Worm (Caenorhabditis elegans) whole organism, young adult: ENCODE data around the gene fbxc-43.
A peak's percentile ranks its signal among the peaks of the same experiment; 100 is the strongest.

Source experiments
- F39B2.1 ChIP-seq: fragments of 200-800 bp; sonication (Bioruptor generic); IDR thresholded peaks from 2 replicates; pipeline ENCODE4 v1.3.6; 2022; ENCODE audit warnings: missing genetic modification reagents, missing genetic modification characterization, missing compliant biosample characterization
- K11D2.4 ChIP-seq: fragments of 200-800 bp; sonication (Bioruptor generic); IDR thresholded peaks from 2 replicates; pipeline ENCODE4 v1.3.6; 2022; ENCODE audit warnings: missing genetic modification reagents, missing genetic modification characterization, missing compliant biosample characterization
- bed-2 ChIP-seq: fragments of 200-800 bp; sonication (Bioruptor generic); IDR thresholded peaks from 2 replicates; pipeline ENCODE4 v1.3.6; 2022; ENCODE audit warnings: missing genetic modification reagents, missing genetic modification characterization, missing compliant biosample characterization
- chd-7 ChIP-seq: sonication (generic microtip); optimal IDR thresholded peaks from 2 replicates; lab custom pipeline; 2016; ENCODE audit warnings: mild to moderate bottlenecking, missing genetic modification characterization, moderate library complexity, missing compliant biosample characterization
- die-1 ChIP-seq: sonication (generic microtip); optimal IDR thresholded peaks from 2 replicates; lab custom pipeline; 2016; ENCODE audit warnings: missing genotype, mild to moderate bottlenecking, missing genetic modification characterization, missing compliant biosample characterization
- nhr-179 ChIP-seq: sonication (generic microtip); optimal IDR thresholded peaks from 2 replicates; lab custom pipeline; 2016; ENCODE audit warnings: mild to moderate bottlenecking, missing genetic modification characterization, missing compliant biosample characterization
- nhr-90 ChIP-seq: sonication (generic microtip); optimal IDR thresholded peaks from 2 replicates; lab custom pipeline; 2016; ENCODE audit warnings: missing genotype, mild to moderate bottlenecking, missing genetic modification characterization, missing compliant biosample characterization
- snpc-4 ChIP-seq, 5 experiments: fragments of 150-350 bp in 1 of 5; sonication (generic microtip) in 4 of 5; optimal IDR thresholded peaks; 2 replicates each; lab custom pipeline; 2014 to 2018; ENCODE audit warnings: missing genetic modification characterization in 5 of 5, missing biosample characterization in 3 of 5, antibody characterized with exemption in 2 of 5, mild to moderate bottlenecking in 2 of 5, missing compliant biosample characterization in 2 of 5, missing genotype in 2 of 5, moderate library complexity in 2 of 5, missing genetic modification reagents in 1 of 5
- tlf-1 ChIP-seq: fragments of 200-800 bp; sonication (Bioruptor generic); optimal IDR thresholded peaks from 2 replicates; lab custom pipeline; 2018; ENCODE audit warnings: mild to moderate bottlenecking, missing genetic modification characterization, missing compliant biosample characterization

DNA sequence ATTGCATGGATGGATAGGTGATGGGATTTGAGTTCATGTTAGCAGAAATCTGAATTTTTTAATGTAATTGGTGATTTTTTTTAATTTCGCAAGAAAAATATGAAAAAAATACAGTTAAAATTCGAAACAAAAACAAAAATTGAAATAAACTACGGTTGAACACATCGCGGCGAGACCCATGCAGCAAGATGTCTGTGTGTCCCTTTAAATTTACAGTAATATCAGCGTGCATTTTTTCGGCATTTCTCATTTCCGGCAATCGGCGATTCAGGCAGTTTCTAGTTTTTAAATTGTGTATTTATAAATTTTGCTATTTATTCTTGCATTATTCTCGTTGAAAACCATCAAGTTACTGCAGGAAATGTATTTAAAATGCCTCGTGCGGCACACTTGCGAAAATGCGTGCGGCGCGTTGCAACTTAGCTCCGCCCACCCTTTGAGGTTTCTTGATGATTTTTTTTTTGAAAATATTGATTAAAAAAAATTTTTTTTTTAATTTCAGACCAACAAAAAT is 2.0 kb upstream of the fbxc-43 start, which contains the start of the genes fbxc-44 and C16A11.2:
- no peak for TF ChIP-seq chd-7 (tag; lab: Kevin White, UChicago)
- no peak for TF ChIP-seq K11D2.4 (GFP tag; lab: Robert Waterston, UW)
- no peak for TF ChIP-seq die-1
- TF ChIP-seq bed-2 (GFP tag; lab: Robert Waterston, UW), result no peak
- no peak for TF ChIP-seq nhr-179 (tag; lab: Kevin White, UChicago)
- peak; percentile 39 for TF ChIP-seq tlf-1
- no peak for TF ChIP-seq snpc-4 (GFP tag; optimal IDR thresholded peaks at IDR 0.05; lab: Kevin White, UChicago)
- TF ChIP-seq snpc-4 (tag; optimal IDR thresholded peaks at IDR 0.05; lab: Kevin White, UChicago), result peak in 2 of 4 experiments; percentile 4 to 57
- TF ChIP-seq nhr-90 (tag; lab: Kevin White, UChicago), result no peak
- TF ChIP-seq F39B2.1 (GFP tag; lab: Robert Waterston, UW), result no peak
